Fruit fly (Drosophila melanogaster) whole organism, embryonic: ENCODE results near the gene VhaAC39-1.

ENCODE experiments used
- BEAF-32 ChIP-seq: fragments of 200-800 bp; sonication (Bioruptor generic); optimal IDR thresholded peaks from 3 replicates; lab custom pipeline; 2017; ENCODE audit warnings: missing biosample characterization, missing genetic modification characterization, mild to moderate bottlenecking, moderate library complexity, missing genetic modification reagents
- BtbVII ChIP-seq: fragments of 200-800 bp; sonication (Bioruptor generic); optimal IDR thresholded peaks from 3 replicates; lab custom pipeline; 2017; ENCODE audit warnings: missing biosample characterization, mild to moderate bottlenecking, missing genetic modification characterization
- CG10366 ChIP-seq: fragments of 200-800 bp; sonication (Bioruptor generic); IDR thresholded peaks from 2 replicates; pipeline ENCODE4 v1.3.6; 2022; ENCODE audit warnings: missing biosample characterization, missing genetic modification characterization
- CG11695 ChIP-seq: fragments of 200-800 bp; sonication (Bioruptor generic); IDR thresholded peaks from 3 replicates; pipeline ENCODE4 v1.3.6; 2022; ENCODE audit warnings: missing biosample characterization, missing genetic modification characterization
- CG11696 ChIP-seq: fragments of 200-800 bp; sonication (Bioruptor generic); IDR thresholded peaks from 2 replicates; pipeline ENCODE4 v1.3.6; 2022; ENCODE audit warnings: missing biosample characterization, missing genetic modification characterization
- CG12659 ChIP-seq: fragments of 200-800 bp; sonication (Bioruptor generic); optimal IDR thresholded peaks from 3 replicates; lab custom pipeline; 2017; ENCODE audit warnings: mild to moderate bottlenecking, missing biosample characterization, missing genetic modification reagents, missing genetic modification characterization
- CG12942 ChIP-seq: fragments of 200-800 bp; sonication (Bioruptor generic); optimal IDR thresholded peaks from 3 replicates; lab custom pipeline; 2016; ENCODE audit warnings: missing biosample characterization, missing genetic modification characterization
- CG14965 ChIP-seq: fragments of 200-800 bp; sonication (Bioruptor generic); optimal IDR thresholded peaks from 2 replicates; lab custom pipeline; 2016; ENCODE audit warnings: missing biosample characterization, missing genetic modification characterization, borderline replicate concordance
- CG16815 ChIP-seq: fragments of 200-800 bp; sonication (Bioruptor generic); optimal IDR thresholded peaks from 3 replicates; lab custom pipeline; 2017; ENCODE audit warnings: missing biosample characterization, mild to moderate bottlenecking, missing genetic modification characterization
- CG17359 ChIP-seq: fragments of 200-800 bp; sonication (Bioruptor generic); optimal IDR thresholded peaks from 3 replicates; lab custom pipeline; 2018; ENCODE audit warnings: missing biosample characterization, mild to moderate bottlenecking, missing genetic modification characterization, moderate library complexity
- CG18599 ChIP-seq: fragments of 200-800 bp; sonication (Bioruptor generic); optimal IDR thresholded peaks from 3 replicates; lab custom pipeline; 2017; ENCODE audit warnings: missing biosample characterization, missing genetic modification characterization, mild to moderate bottlenecking, moderate library complexity, missing genetic modification reagents
- CG30431 ChIP-seq: fragments of 200-800 bp; sonication (Bioruptor generic); optimal IDR thresholded peaks from 2 replicates; lab custom pipeline; 2017; ENCODE audit warnings: missing biosample characterization, missing genetic modification characterization
- CG31224 ChIP-seq: fragments of 200-800 bp; sonication (Bioruptor generic); IDR thresholded peaks from 2 replicates; pipeline ENCODE4 v1.3.6; 2022; ENCODE audit warnings: missing biosample characterization, missing genetic modification characterization
- CG34224 ChIP-seq: fragments of 200-800 bp; sonication (Bioruptor generic); IDR thresholded peaks from 3 replicates; pipeline ENCODE4 v1.3.6; 2022; ENCODE audit warnings: missing biosample characterization, missing genetic modification characterization; ENCODE audit not compliant: partially characterized antibody
- CG5180 ChIP-seq: fragments of 200-800 bp; sonication (Bioruptor generic); optimal IDR thresholded peaks from 3 replicates; lab custom pipeline; 2017; ENCODE audit warnings: missing biosample characterization, missing genetic modification characterization, mild to moderate bottlenecking, moderate library complexity, missing genetic modification reagents
- CG6254 ChIP-seq: fragments of 200-800 bp; sonication (Bioruptor generic); optimal IDR thresholded peaks from 3 replicates; lab custom pipeline; 2017; ENCODE audit warnings: mild to moderate bottlenecking, missing biosample characterization, missing genetic modification reagents, missing genetic modification characterization
- CG7357 ChIP-seq: fragments of 200-800 bp; sonication (Bioruptor generic); IDR thresholded peaks from 3 replicates; pipeline ENCODE4 v1.3.6; 2022; ENCODE audit warnings: missing biosample characterization, missing genetic modification characterization
- CG7556 ChIP-seq: fragments of 200-800 bp; sonication (Bioruptor generic); optimal IDR thresholded peaks from 2 replicates; lab custom pipeline; 2017; ENCODE audit warnings: missing biosample characterization, mild to moderate bottlenecking, missing genetic modification characterization
- CG7745 ChIP-seq: fragments of 200-800 bp; sonication (Bioruptor generic); optimal IDR thresholded peaks from 2 replicates; lab custom pipeline; 2018; ENCODE audit warnings: missing biosample characterization, mild to moderate bottlenecking, missing genetic modification characterization, moderate library complexity
- CG9797 ChIP-seq: fragments of 200-800 bp; sonication (Bioruptor generic); optimal IDR thresholded peaks from 3 replicates; lab custom pipeline; 2018; ENCODE audit warnings: missing biosample characterization, mild to moderate bottlenecking, missing genetic modification characterization
- Dip2 ChIP-seq: fragments of 200-800 bp; sonication (Bioruptor generic); IDR thresholded peaks from 2 replicates; pipeline ENCODE4 v1.3.6; 2022; ENCODE audit warnings: missing biosample characterization, missing genetic modification characterization
- Dref ChIP-seq: fragments of 200-800 bp; sonication (Bioruptor generic); IDR thresholded peaks from 2 replicates; pipeline ENCODE4 v1.3.6; 2022; ENCODE audit warnings: missing biosample characterization, missing genetic modification characterization
- Ets97D ChIP-seq: fragments of 200-800 bp; sonication (Bioruptor generic); optimal IDR thresholded peaks from 3 replicates; lab custom pipeline; 2016; ENCODE audit warnings: missing biosample characterization, missing genetic modification characterization
- HLH3B ChIP-seq: fragments of 200-800 bp; sonication (Bioruptor generic); IDR thresholded peaks from 2 replicates; pipeline ENCODE4 v1.3.6; 2022; ENCODE audit warnings: missing biosample characterization, missing genetic modification characterization
- Hand ChIP-seq: fragments of 200-800 bp; sonication (Bioruptor generic); optimal IDR thresholded peaks from 2 replicates; lab custom pipeline; 2017; ENCODE audit warnings: mild to moderate bottlenecking, missing biosample characterization, missing genetic modification reagents, missing genetic modification characterization
- Jarid2 ChIP-seq: fragments of 200-800 bp; sonication (Bioruptor generic); optimal IDR thresholded peaks from 3 replicates; lab custom pipeline; 2017; ENCODE audit warnings: mild to moderate bottlenecking, missing biosample characterization, missing genetic modification reagents, missing genetic modification characterization
- Kr ChIP-seq: fragments of 200-800 bp; sonication (Bioruptor generic); optimal IDR thresholded peaks from 2 replicates; lab custom pipeline; 2017; ENCODE audit warnings: missing biosample characterization, mild to moderate bottlenecking, missing genetic modification characterization
- Lpt ChIP-seq: fragments of >200 bp; optimal IDR thresholded peaks from 2 replicates; lab custom pipeline; 2018; ENCODE audit warnings: missing biosample characterization, missing genetic modification characterization
- NFAT ChIP-seq: fragments of 200-800 bp; sonication (Bioruptor generic); IDR thresholded peaks from 2 replicates; pipeline ENCODE4 v1.3.6; 2022; ENCODE audit warnings: missing biosample characterization, missing genetic modification characterization
- Nf-YA ChIP-seq: fragments of 200-800 bp; sonication (Bioruptor generic); IDR thresholded peaks from 2 replicates; pipeline ENCODE4 v1.3.6; 2022; ENCODE audit warnings: missing biosample characterization, missing genetic modification characterization
- Usf ChIP-seq: fragments of 200-800 bp; sonication (Bioruptor generic); optimal IDR thresholded peaks from 2 replicates; lab custom pipeline; 2017; ENCODE audit warnings: missing genotype, missing biosample characterization, missing genetic modification characterization
- YL-1 ChIP-seq: fragments of 200-800 bp; sonication (Bioruptor generic); optimal IDR thresholded peaks from 3 replicates; lab custom pipeline; 2017; ENCODE audit warnings: missing biosample characterization, mild to moderate bottlenecking, missing genetic modification characterization
- az2 ChIP-seq: fragments of 200-800 bp; sonication (Bioruptor generic); optimal IDR thresholded peaks from 3 replicates; lab custom pipeline; 2016; ENCODE audit warnings: missing biosample characterization, missing genetic modification characterization
- bcd ChIP-seq: fragments of 200-800 bp; sonication (Bioruptor generic); optimal IDR thresholded peaks from 2 replicates; lab custom pipeline; 2017; ENCODE audit warnings: missing biosample characterization, mild to moderate bottlenecking, missing genetic modification characterization
- ci ChIP-seq: fragments of 200-800 bp; sonication (Bioruptor generic); IDR thresholded peaks from 3 replicates; pipeline ENCODE4 v1.3.6; 2022; ENCODE audit warnings: missing biosample characterization, missing genetic modification characterization
- croc ChIP-seq: fragments of 200-800 bp; sonication (Bioruptor generic); conservative IDR thresholded peaks from 3 replicates; pipeline ENCODE4 v1.3.6; 2022; ENCODE audit warnings: missing biosample characterization, missing genetic modification characterization
- danr ChIP-seq: fragments of 200-800 bp; sonication (Bioruptor generic); IDR thresholded peaks from 2 replicates; pipeline ENCODE4 v1.3.6; 2022; ENCODE audit warnings: missing biosample characterization, missing genetic modification characterization
- dmrt11E ChIP-seq: fragments of 200-800 bp; sonication (Bioruptor generic); optimal IDR thresholded peaks from 3 replicates; lab custom pipeline; 2018; ENCODE audit warnings: missing biosample characterization, mild to moderate bottlenecking, missing genetic modification characterization, moderate library complexity
- grau ChIP-seq: fragments of 200-800 bp; optimal IDR thresholded peaks from 3 replicates; lab custom pipeline; 2019; ENCODE audit warnings: missing biosample characterization, mild to moderate bottlenecking, missing genetic modification characterization, moderate library complexity
- gt ChIP-seq: fragments of 200-800 bp; sonication (Bioruptor generic); IDR thresholded peaks from 2 replicates; pipeline ENCODE4 v1.3.6; 2022; ENCODE audit warnings: missing biosample characterization, missing genetic modification characterization
- hb ChIP-seq: fragments of 200-800 bp; sonication (Bioruptor generic); IDR thresholded peaks from 3 replicates; pipeline ENCODE4 v1.3.6; 2022; ENCODE audit warnings: missing biosample characterization, missing genetic modification characterization; ENCODE audit not compliant: partially characterized antibody
- insv ChIP-seq, 2 experiments: fragments of 200-800 bp; sonication (Bioruptor generic); optimal IDR thresholded peaks; 3 replicates each; lab custom pipeline; 2016 to 2018; ENCODE audit warnings: missing biosample characterization in 2 of 2, missing genetic modification characterization in 2 of 2
- kah ChIP-seq: fragments of 200-800 bp; sonication (Bioruptor generic); optimal IDR thresholded peaks from 2 replicates; lab custom pipeline; 2018; ENCODE audit warnings: missing biosample characterization, mild to moderate bottlenecking, missing genetic modification characterization
- lov ChIP-seq, 2 experiments: fragments of 200-800 bp in 1 of 2; fragments of >200 bp in 1 of 2; sonication (Bioruptor generic) in 1 of 2; IDR thresholded peaks in 1 of 2; optimal IDR thresholded peaks in 1 of 2; 2 replicates in 1 of 2; 3 replicates in 1 of 2; pipeline versions ENCODE4 v1.3.6 to Lab custom; 2017 to 2022; ENCODE audit warnings: missing biosample characterization in 1 of 2, missing genetic modification characterization in 1 of 2
- mam ChIP-seq: fragments of 200-800 bp; sonication (Bioruptor generic); optimal IDR thresholded peaks from 3 replicates; lab custom pipeline; 2016; ENCODE audit warnings: missing biosample characterization, missing genetic modification characterization
- phol ChIP-seq: fragments of 200-800 bp; sonication (Bioruptor generic); optimal IDR thresholded peaks from 3 replicates; lab custom pipeline; 2018; ENCODE audit warnings: missing biosample characterization, mild to moderate bottlenecking, missing genetic modification characterization, moderate library complexity
- prd ChIP-seq, 3 experiments: fragments of >200 bp in 2 of 3; fragments of 200-800 bp in 1 of 3; sonication (Bioruptor generic) in 1 of 3; optimal IDR thresholded peaks in 2 of 3; IDR thresholded peaks in 1 of 3; 2 replicates in 2 of 3; 3 replicates in 1 of 3; pipeline versions ENCODE4 v1.3.6 to Lab custom; 2017 to 2022; ENCODE audit warnings: missing biosample characterization in 1 of 3, missing genetic modification characterization in 1 of 3
- schlank ChIP-seq: fragments of 200-800 bp; sonication (Bioruptor generic); optimal IDR thresholded peaks from 2 replicates; lab custom pipeline; 2018; ENCODE audit warnings: missing biosample characterization, mild to moderate bottlenecking, missing genetic modification characterization
- tio ChIP-seq: fragments of 200-800 bp; sonication (Bioruptor generic); optimal IDR thresholded peaks from 2 replicates; lab custom pipeline; 2017; ENCODE audit warnings: missing biosample characterization, missing genetic modification characterization, inconsistent platforms

VhaAC39-1 gene

dm6 chrX:3838648-3839047 lies 41.9 kb upstream of the VhaAC39-1 start (continued):
- TF ChIP-seq BEAF-32 (GFP tag; lab: Kevin White, UChicago) (no peak), CG7745 (tag; lab: Kevin White, UChicago) (no peak), CG6254 (GFP tag; lab: Kevin White, UChicago) (peak; percentile 48), prd (optimal IDR thresholded peaks at IDR 0.05; lab: Kevin White, UChicago) (no peak), prd (GFP tag; IDR thresholded peaks at IDR 0.05; lab: Robert Waterston, UW) (peak; percentile 78), CG5180 (GFP tag; lab: Kevin White, UChicago) (peak; percentile 77), Hand (GFP tag; lab: Kevin White, UChicago) (peak; percentile 40), CG34224 (no peak), Jarid2 (GFP tag; lab: Kevin White, UChicago) (peak; percentile 44), BtbVII (GFP tag; lab: Kevin White, UChicago) (peak; percentile 72), gt (GFP tag; lab: Robert Waterston, UW) (peak; percentile 42; the same call in 1 of the 2 replicates), hb (GFP tag; lab: Robert Waterston, UW) (no peak), ci (GFP tag; lab: Robert Waterston, UW) (peak; percentile 91), Lpt (no peak), kah (peak; percentile 66), dmrt11E (tag; lab: Kevin White, UChicago) (peak; percentile 77), Dref (GFP tag; lab: Robert Waterston, UW) (no peak), insv (GFP tag; optimal IDR thresholded peaks at IDR 0.05; lab: Kevin White, UChicago) (no peak), grau (peak; percentile 77), YL-1 (GFP tag; lab: Kevin White, UChicago) (peak; percentile 31), az2 (peak; percentile 78), tio (peak; percentile 75), Usf (peak; percentile 64), CG12659 (GFP tag; lab: Kevin White, UChicago) (peak; percentile 84), HLH3B (GFP tag; lab: Robert Waterston, UW) (peak; percentile 82), CG30431 (GFP tag; lab: Kevin White, UChicago) (peak; percentile 54), CG17359 (peak; percentile 86), Ets97D (GFP tag; lab: Kevin White, UChicago) (peak; percentile 17), CG11695 (GFP tag; lab: Robert Waterston, UW) (peak; percentile 79), CG9797 (no peak), croc (GFP tag; lab: Robert Waterston, UW) (peak; percentile 49; the same call in 2 of the 3 replicates), danr (GFP tag; lab: Robert Waterston, UW) (0 out of 2 replicates have a peak, but pooled peaks have one; percentile 20), Kr (no peak), bcd (GFP tag; lab: Kevin White, UChicago) (peak; percentile 79), Dip2 (GFP tag; lab: Robert Waterston, UW) (no peak), CG7556 (GFP tag; lab: Kevin White, UChicago) (peak; percentile 71), phol (tag; lab: Kevin White, UChicago) (peak; percentile 79), CG31224 (GFP tag; lab: Robert Waterston, UW) (peak; percentile 64), lov (optimal IDR thresholded peaks at IDR 0.05; lab: Kevin White, UChicago) (no peak), lov (GFP tag; IDR thresholded peaks at IDR 0.05; lab: Robert Waterston, UW) (peak; percentile 70; the same call in 2 of the 3 replicates), CG14965 (GFP tag; lab: Kevin White, UChicago) (peak; percentile 26), CG10366 (GFP tag; lab: Robert Waterston, UW) (peak; percentile 69), CG18599 (peak; percentile 79), CG7357 (GFP tag; lab: Robert Waterston, UW) (peak; percentile 64; the same call in 2 of the 3 replicates), NFAT (GFP tag; lab: Robert Waterston, UW) (peak; percentile 85), Nf-YA (GFP tag; lab: Robert Waterston, UW) (0 out of 2 replicates have a peak, but pooled peaks have one; percentile 40), CG12942 (GFP tag; lab: Kevin White, UChicago) (peak; percentile 40), mam (GFP tag; lab: Kevin White, UChicago) (peak; percentile 68), CG16815 (GFP tag; lab: Kevin White, UChicago) (peak; percentile 42), schlank (tag; lab: Kevin White, UChicago) (peak; percentile 22), CG11696 (GFP tag; lab: Robert Waterston, UW) (peak; percentile 66; the same call in 1 of the 2 replicates)
